Worm (Caenorhabditis elegans) whole organism, L4/young adult: ENCODE data around the gene mpz-5.

Experiments
- W03F9.2 ChIP-seq: fragments of 150-350 bp; optimal IDR thresholded peaks from 2 replicates; lab custom pipeline; 2014; ENCODE audit warnings: missing biosample characterization, missing genetic modification characterization
- him-1 ChIP-seq: sonication (generic microtip); optimal IDR thresholded peaks from 2 replicates; lab custom pipeline; 2016; ENCODE audit warnings: missing genotype, missing genetic modification reagents, missing genetic modification characterization, missing compliant biosample characterization

DNA sequence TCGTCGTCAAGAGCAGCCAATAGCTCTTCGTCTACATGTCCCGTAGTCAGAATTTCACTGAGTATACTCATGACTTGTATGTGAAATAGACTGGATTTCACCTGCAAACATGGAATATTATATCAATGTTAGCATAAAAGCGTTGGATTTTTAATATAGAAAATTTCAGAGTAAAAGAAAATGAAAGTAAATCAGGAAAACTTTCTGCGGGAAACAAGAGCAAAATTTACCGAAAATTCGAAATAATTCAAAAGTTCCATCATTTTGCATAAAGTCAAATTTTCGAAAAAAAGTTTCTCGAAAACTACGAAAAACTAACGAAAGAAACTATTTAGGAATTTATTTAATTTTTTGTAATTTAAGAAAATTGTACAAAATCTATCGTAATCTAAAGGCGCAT is 44.2 kb upstream of the mpz-5 start, which contains the start of gene F13B12.6:
- TF ChIP-seq him-1 (tag; lab: Kevin White, UChicago) (no peak), W03F9.2 (tag; lab: Kevin White, UChicago) (no peak)
